Fruit fly (Drosophila melanogaster): Measurements from ENCODE around the gene Ttc30.

The Ttc30 gene

dm6 chr2L:13072747-13073355, 33.8 kb upstream of the Ttc30 start (continued):
- TF ChIP-seq ey (GFP tag; optimal IDR thresholded peaks at IDR 0.05), result peak; percentile 60

- TF ChIP-seq br (GFP tag; optimal IDR thresholded peaks at IDR 0.05) (peak; percentile 60), sage (GFP tag; optimal IDR thresholded peaks at IDR 0.05) (no peak), h (GFP tag; optimal IDR thresholded peaks at IDR 0.05) (peak; percentile 72), brk (GFP tag; optimal IDR thresholded peaks at IDR 0.05) (no peak), Dif (GFP tag; optimal IDR thresholded peaks at IDR 0.05; ENCODE audit: partially characterized antibody) (no peak), N (GFP tag; optimal IDR thresholded peaks at IDR 0.05) (no peak), Hr83 (GFP tag; optimal IDR thresholded peaks at IDR 0.05; ENCODE audit: poor library complexity, severe bottlenecking) (no peak), psq (GFP tag; optimal IDR thresholded peaks at IDR 0.05) (peak; percentile 58), rgr (GFP tag; optimal IDR thresholded peaks at IDR 0.05) (peak; percentile 70), ey (GFP tag; optimal IDR thresholded peaks at IDR 0.05) (peak; percentile 73), CrebA (GFP tag; optimal IDR thresholded peaks at IDR 0.05; ENCODE audit: borderline replicate concordance) (no peak), dmrt93B (GFP tag; optimal IDR thresholded peaks at IDR 0.05) (peak; percentile 9), CG32264 (GFP tag; optimal IDR thresholded peaks at IDR 0.05) (peak; percentile 0), Myc (optimal IDR thresholded peaks at IDR 0.05) (no peak), Hnf4 (GFP tag; optimal IDR thresholded peaks at IDR 0.05) (peak; percentile 39), CG9705 (GFP tag; optimal IDR thresholded peaks at IDR 0.05) (no peak), Sp1 (GFP tag; optimal IDR thresholded peaks at IDR 0.05) (peak; percentile 3), dsf (GFP tag; optimal IDR thresholded peaks at IDR 0.05; ENCODE audit: borderline replicate concordance) (no peak), HLH106 (tag; optimal IDR thresholded peaks at IDR 0.05) (no peak), woc (GFP tag; optimal IDR thresholded peaks at IDR 0.05) (peak; percentile 32), OdsH (GFP tag; optimal IDR thresholded peaks at IDR 0.05) (peak; percentile 67), Jra (GFP tag; optimal IDR thresholded peaks at IDR 0.05) (no peak), pan (optimal IDR thresholded peaks at IDR 0.05) (no peak), Dfd (GFP tag; optimal IDR thresholded peaks at IDR 0.05) (no peak), foxo (GFP tag; optimal IDR thresholded peaks at IDR 0.05) (peak in 1 of 2 experiments; percentile 66), fru (GFP tag; optimal IDR thresholded peaks at IDR 0.05) (peak; percentile 60)
Observed at dm6 chr2L:13073797-13074196, 32.8 kb upstream of the Ttc30 start.

dm6 chr2L:13074383-13074782, 32.2 kb upstream of the Ttc30 start:
- TF ChIP-seq dsf (GFP tag; optimal IDR thresholded peaks at IDR 0.05; ENCODE audit: borderline replicate concordance) (no peak), psq (GFP tag; optimal IDR thresholded peaks at IDR 0.05) (no peak)

dm6 chr2L:13079483-13079882, 27.1 kb upstream of the Ttc30 start:
- no peak for TF ChIP-seq psq (GFP tag; optimal IDR thresholded peaks at IDR 0.05)

- TF ChIP-seq GATAd (GFP tag; optimal IDR thresholded peaks at IDR 0.05) (no peak), tai (GFP tag; optimal IDR thresholded peaks at IDR 0.05) (peak; percentile 59), CG9705 (GFP tag; optimal IDR thresholded peaks at IDR 0.05) (no peak), Rel (GFP tag; optimal IDR thresholded peaks at IDR 0.05) (no peak), Rel (tag; optimal IDR thresholded peaks at IDR 0.05) (no peak), CrebA (GFP tag; optimal IDR thresholded peaks at IDR 0.05; ENCODE audit: borderline replicate concordance) (no peak), br (GFP tag; optimal IDR thresholded peaks at IDR 0.05) (peak; percentile 68), Abd-B (GFP tag; optimal IDR thresholded peaks at IDR 0.05) (no peak), Dif (GFP tag; optimal IDR thresholded peaks at IDR 0.05; ENCODE audit: partially characterized antibody) (no peak), HLH106 (tag; optimal IDR thresholded peaks at IDR 0.05) (no peak), h (GFP tag; optimal IDR thresholded peaks at IDR 0.05) (peak; percentile 88), Myc (optimal IDR thresholded peaks at IDR 0.05) (no peak), fru (GFP tag; optimal IDR thresholded peaks at IDR 0.05) (peak; percentile 74), dmrt93B (GFP tag; optimal IDR thresholded peaks at IDR 0.05) (peak; percentile 6), sv (GFP tag; optimal IDR thresholded peaks at IDR 0.05) (no peak), jim (GFP tag; optimal IDR thresholded peaks at IDR 0.05) (no peak), Jra (GFP tag; optimal IDR thresholded peaks at IDR 0.05) (peak; percentile 56), CG32264 (GFP tag; optimal IDR thresholded peaks at IDR 0.05) (peak; percentile 48), N (GFP tag; optimal IDR thresholded peaks at IDR 0.05) (no peak), sage (GFP tag; optimal IDR thresholded peaks at IDR 0.05) (no peak), lola (GFP tag; optimal IDR thresholded peaks at IDR 0.05) (no peak), woc (GFP tag; optimal IDR thresholded peaks at IDR 0.05) (no peak), rgr (GFP tag; optimal IDR thresholded peaks at IDR 0.05) (peak; percentile 90), dsf (GFP tag; optimal IDR thresholded peaks at IDR 0.05; ENCODE audit: borderline replicate concordance) (no peak), ey (GFP tag; optimal IDR thresholded peaks at IDR 0.05) (peak; percentile 27), Hr83 (GFP tag; optimal IDR thresholded peaks at IDR 0.05; ENCODE audit: poor library complexity, severe bottlenecking) (peak; percentile 93), dl (GFP tag; optimal IDR thresholded peaks at IDR 0.05; ENCODE audit: insufficient read depth in 1 of 2, partially characterized antibody in 2 of 2) (no peak), Hr78 (GFP tag; optimal IDR thresholded peaks at IDR 0.05) (no peak), Hnf4 (GFP tag; optimal IDR thresholded peaks at IDR 0.05) (peak; percentile 73), foxo (GFP tag; optimal IDR thresholded peaks at IDR 0.05) (peak in 1 of 2 experiments; percentile 73), Sp1 (GFP tag; optimal IDR thresholded peaks at IDR 0.05) (peak; percentile 9), brk (GFP tag; optimal IDR thresholded peaks at IDR 0.05) (peak; percentile 56), usp (GFP tag; optimal IDR thresholded peaks at IDR 0.05) (no peak), Mio (GFP tag; optimal IDR thresholded peaks at IDR 0.05) (no peak), OdsH (GFP tag; optimal IDR thresholded peaks at IDR 0.05) (peak; percentile 85)
Observed at dm6 chr2L:13082177-13082576, 24.4 kb upstream of the Ttc30 start.
